Worm (Caenorhabditis elegans) whole organism, L1 larva: ENCODE results near the gene itr-1.

Experiments used
- F16B12.6 ChIP-seq: fragments of 150-350 bp; optimal IDR thresholded peaks from 2 replicates; lab custom pipeline; 2014; ENCODE audit warnings: missing biosample characterization, missing genetic modification characterization
- aha-1 ChIP-seq: fragments of 150-350 bp; optimal IDR thresholded peaks from 2 replicates; lab custom pipeline; 2014; ENCODE audit warnings: missing biosample characterization, missing genetic modification characterization
- alr-1 ChIP-seq: fragments of 200-800 bp; sonication (Bioruptor generic); optimal IDR thresholded peaks from 2 replicates; lab custom pipeline; 2018; ENCODE audit warnings: borderline replicate concordance, mild to moderate bottlenecking, missing genetic modification characterization, missing compliant biosample characterization
- blmp-1 ChIP-seq: fragments of 150-350 bp; optimal IDR thresholded peaks from 2 replicates; lab custom pipeline; 2014; ENCODE audit warnings: missing biosample characterization, missing genetic modification characterization
- ceh-63 ChIP-seq: fragments of 200-800 bp; sonication (Bioruptor generic); optimal IDR thresholded peaks from 2 replicates; lab custom pipeline; 2018; ENCODE audit warnings: mild to moderate bottlenecking, missing genetic modification characterization, missing compliant biosample characterization
- ceh-82 ChIP-seq, 3 experiments: fragments of 150-350 bp in 1 of 3; sonication (generic microtip) in 2 of 3; optimal IDR thresholded peaks; 2 replicates each; lab custom pipeline; 2014 to 2017; ENCODE audit warnings: missing biosample characterization in 3 of 3, missing genetic modification characterization in 3 of 3
- ces-1 ChIP-seq: fragments of 150-350 bp; optimal IDR thresholded peaks from 2 replicates; lab custom pipeline; 2014; ENCODE audit warnings: missing biosample characterization, missing genetic modification reagents, missing genetic modification characterization
- dpl-1 ChIP-seq, 3 experiments: fragments of 150-350 bp in 2 of 3; sonication (generic microtip) in 1 of 3; optimal IDR thresholded peaks; 2 replicates each; lab custom pipeline; 2014 to 2017; ENCODE audit warnings: missing biosample characterization in 3 of 3, missing genetic modification characterization in 3 of 3, missing genetic modification reagents in 3 of 3
- egl-13 ChIP-seq: sonication (generic microtip); optimal IDR thresholded peaks from 2 replicates; lab custom pipeline; 2016; ENCODE audit warnings: missing genotype, missing genetic modification reagents, missing genetic modification characterization, missing compliant biosample characterization
- egl-27 ChIP-seq, 2 experiments: fragments of 150-350 bp in 1 of 2; sonication (generic microtip); optimal IDR thresholded peaks; 3 replicates each; lab custom pipeline; 2017 to 2018; ENCODE audit warnings: missing biosample characterization in 2 of 2, missing genetic modification characterization in 2 of 2, missing genetic modification reagents in 2 of 2
- elt-2 ChIP-seq: sonication (generic microtip); optimal IDR thresholded peaks from 2 replicates; lab custom pipeline; 2016; ENCODE audit warnings: missing genetic modification characterization, mild to moderate bottlenecking, inconsistent platforms, missing compliant biosample characterization, missing genetic modification reagents
- fos-1 ChIP-seq: fragments of 150-350 bp; optimal IDR thresholded peaks from 2 replicates; lab custom pipeline; 2014; ENCODE audit warnings: missing biosample characterization, missing genetic modification characterization
- grh-1 ChIP-seq: fragments of 200-800 bp; sonication (Bioruptor generic); IDR thresholded peaks from 2 replicates; pipeline ENCODE4 v1.3.6; 2022; ENCODE audit warnings: missing genetic modification reagents, missing genetic modification characterization, missing compliant biosample characterization
- hlh-17 ChIP-seq: fragments of 200-800 bp; sonication (Bioruptor generic); optimal IDR thresholded peaks from 2 replicates; lab custom pipeline; 2018; ENCODE audit warnings: missing genetic modification characterization, mild to moderate bottlenecking, missing compliant biosample characterization, moderate library complexity, borderline replicate concordance
- hlh-4 ChIP-seq: sonication (generic microtip); optimal IDR thresholded peaks from 2 replicates; lab custom pipeline; 2016; ENCODE audit warnings: mild to moderate bottlenecking, missing genetic modification characterization, missing compliant biosample characterization
- lin-14 ChIP-seq: fragments of 200-800 bp; sonication (Bioruptor generic); optimal IDR thresholded peaks from 2 replicates; lab custom pipeline; 2018; ENCODE audit warnings: mild to moderate bottlenecking, missing genetic modification characterization, moderate library complexity, missing compliant biosample characterization
- lin-15B ChIP-seq: fragments of 150-350 bp; sonication (generic microtip); optimal IDR thresholded peaks from 3 replicates; lab custom pipeline; 2014; ENCODE audit warnings: missing biosample characterization, missing genetic modification characterization
- lin-35 ChIP-seq, 2 experiments: fragments of 150-350 bp; optimal IDR thresholded peaks; 2 replicates each; lab custom pipeline; 2014; ENCODE audit warnings: missing biosample characterization in 2 of 2, missing genetic modification characterization in 2 of 2, missing genetic modification reagents in 2 of 2
- lir-3 ChIP-seq: sonication (generic microtip); optimal IDR thresholded peaks from 2 replicates; lab custom pipeline; 2016; ENCODE audit warnings: mild to moderate bottlenecking, missing genetic modification characterization, moderate library complexity, missing compliant biosample characterization; ENCODE audit not compliant: poor library complexity
- lsy-2 ChIP-seq, 2 experiments: fragments of 150-350 bp; optimal IDR thresholded peaks; 2 replicates each; lab custom pipeline; 2014; ENCODE audit warnings: missing biosample characterization in 2 of 2, missing genetic modification characterization in 2 of 2
- mef-2 ChIP-seq: fragments of 150-350 bp; optimal IDR thresholded peaks from 2 replicates; lab custom pipeline; 2014; ENCODE audit warnings: missing biosample characterization, missing genetic modification characterization
- mep-1 ChIP-seq: fragments of 150-350 bp; optimal IDR thresholded peaks from 2 replicates; lab custom pipeline; 2014; ENCODE audit warnings: missing biosample characterization, missing genetic modification characterization
- nhr-11 ChIP-seq: fragments of 150-350 bp; optimal IDR thresholded peaks from 2 replicates; lab custom pipeline; 2014; ENCODE audit warnings: missing biosample characterization, missing genetic modification characterization
- nhr-12 ChIP-seq: sonication (generic microtip); optimal IDR thresholded peaks from 2 replicates; lab custom pipeline; 2017; ENCODE audit warnings: missing biosample characterization, missing genetic modification characterization
- nhr-237 ChIP-seq: fragments of 150-350 bp; optimal IDR thresholded peaks from 2 replicates; lab custom pipeline; 2014; ENCODE audit warnings: missing biosample characterization, missing genetic modification characterization
- nhr-28 ChIP-seq: fragments of 150-350 bp; optimal IDR thresholded peaks from 2 replicates; lab custom pipeline; 2014; ENCODE audit warnings: missing biosample characterization, missing genetic modification characterization
- nhr-47 ChIP-seq: sonication (generic microtip); optimal IDR thresholded peaks from 2 replicates; lab custom pipeline; 2016; ENCODE audit warnings: mild to moderate bottlenecking, missing genetic modification characterization, moderate library complexity, missing compliant biosample characterization
- nhr-76 ChIP-seq: sonication (generic microtip); optimal IDR thresholded peaks from 2 replicates; lab custom pipeline; 2017; ENCODE audit warnings: missing biosample characterization, missing genetic modification characterization
- nhr-77 ChIP-seq: fragments of 150-350 bp; optimal IDR thresholded peaks from 2 replicates; lab custom pipeline; 2014; ENCODE audit warnings: missing biosample characterization, missing genetic modification characterization
- nhr-84 ChIP-seq: sonication (generic microtip); optimal IDR thresholded peaks from 2 replicates; lab custom pipeline; 2017; ENCODE audit warnings: missing biosample characterization, missing genetic modification characterization
- nhr-85 ChIP-seq: sonication (generic microtip); peaks from one replicate; lab custom pipeline; 2016; ENCODE audit warnings: missing genetic modification characterization, inconsistent platforms, missing compliant biosample characterization
- nhr-90 ChIP-seq: sonication (generic microtip); optimal IDR thresholded peaks from 2 replicates; lab custom pipeline; 2016; ENCODE audit warnings: mild to moderate bottlenecking, missing genetic modification characterization, missing compliant biosample characterization; ENCODE audit not compliant: poor library complexity
- pag-3 ChIP-seq: sonication (generic microtip); optimal IDR thresholded peaks from 2 replicates; lab custom pipeline; 2017; ENCODE audit warnings: missing genetic modification characterization, mild to moderate bottlenecking, missing compliant biosample characterization, antibody characterized with exemption, borderline replicate concordance; ENCODE audit not compliant: insufficient read depth
- skn-1 ChIP-seq: fragments of 150-350 bp; optimal IDR thresholded peaks from 2 replicates; lab custom pipeline; 2014; ENCODE audit warnings: missing biosample characterization, missing genetic modification characterization
- snpc-4 ChIP-seq: fragments of 150-350 bp; optimal IDR thresholded peaks from 2 replicates; lab custom pipeline; 2014; ENCODE audit warnings: missing biosample characterization, missing genetic modification characterization
- snu-23 ChIP-seq: sonication (generic microtip); optimal IDR thresholded peaks from 2 replicates; lab custom pipeline; 2016; ENCODE audit warnings: missing genetic modification characterization, missing compliant biosample characterization
- tbx-2 ChIP-seq: sonication (generic microtip); optimal IDR thresholded peaks from 2 replicates; lab custom pipeline; 2016; ENCODE audit warnings: missing genetic modification characterization, missing compliant biosample characterization
- unc-130 ChIP-seq: fragments of 150-350 bp; optimal IDR thresholded peaks from 2 replicates; lab custom pipeline; 2017; ENCODE audit warnings: missing biosample characterization, missing genetic modification characterization, inconsistent platforms
- unc-62 ChIP-seq: fragments of 150-350 bp; optimal IDR thresholded peaks from 2 replicates; lab custom pipeline; 2014; ENCODE audit warnings: missing biosample characterization, missing genetic modification reagents, missing genetic modification characterization
- unc-86 ChIP-seq: sonication (generic microtip); optimal IDR thresholded peaks from 2 replicates; lab custom pipeline; 2016; ENCODE audit warnings: missing genetic modification characterization, missing compliant biosample characterization
- unc-98 ChIP-seq: fragments of 200-800 bp; sonication (Bioruptor generic); IDR thresholded peaks from 2 replicates; pipeline ENCODE4 v1.3.6; 2022; ENCODE audit warnings: missing genetic modification characterization, missing compliant biosample characterization
- vab-15 ChIP-seq: sonication (generic microtip); optimal IDR thresholded peaks from 2 replicates; lab custom pipeline; 2017; ENCODE audit warnings: missing genotype, mild to moderate bottlenecking, missing genetic modification characterization, missing compliant biosample characterization
- xbp-1 ChIP-seq: sonication (generic microtip); optimal IDR thresholded peaks from 2 replicates; lab custom pipeline; 2016; ENCODE audit warnings: missing genetic modification characterization, missing compliant biosample characterization
- zag-1 ChIP-seq: fragments of 150-350 bp; optimal IDR thresholded peaks from 2 replicates; lab custom pipeline; 2014; ENCODE audit warnings: missing biosample characterization, missing genetic modification characterization
- zip-4 ChIP-seq: fragments of 200-800 bp; sonication (Bioruptor generic); optimal IDR thresholded peaks from 2 replicates; lab custom pipeline; 2018; ENCODE audit warnings: mild to moderate bottlenecking, missing genetic modification characterization, moderate library complexity, missing compliant biosample characterization
- ztf-11 ChIP-seq, 2 experiments: sonication (generic microtip); optimal IDR thresholded peaks; 2 replicates each; lab custom pipeline; 2016 to 2017; ENCODE audit warnings: missing genetic modification characterization in 2 of 2, missing biosample characterization in 1 of 2, missing compliant biosample characterization in 1 of 2

itr-1 gene

ce11 chrIV:7651120-7651519 is 23.9 kb upstream of the itr-1 start, which contains the start of gene cima-1 (continued):
- TF ChIP-seq egl-27 (tag; optimal IDR thresholded peaks at IDR 0.05; lab: Kevin White, UChicago) (no peak), nhr-11 (tag; lab: Kevin White, UChicago) (no peak), lsy-2 (tag; optimal IDR thresholded peaks at IDR 0.05; lab: Kevin White, UChicago) (peak in 1 of 2 experiments; percentile 30), zag-1 (no peak)

DNA sequence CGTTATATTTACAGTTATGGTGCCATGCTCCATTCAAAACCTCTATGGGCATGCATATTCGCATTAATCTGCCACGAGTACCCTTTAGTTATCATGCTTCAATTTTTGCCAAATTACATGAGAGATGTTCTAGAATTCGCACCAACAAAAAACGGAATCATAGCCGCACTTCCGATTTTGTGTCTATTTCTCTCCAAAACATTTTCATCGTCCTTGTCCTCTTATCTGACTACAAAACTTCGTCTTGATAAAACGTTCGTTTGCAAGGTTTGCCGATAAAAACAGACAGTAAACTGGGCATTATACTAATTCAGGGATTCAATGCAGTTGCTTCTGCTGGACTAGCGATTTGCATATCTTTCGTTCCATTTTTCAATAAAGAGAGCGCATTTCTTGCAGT is 21.8 kb upstream of the itr-1 start:
- TF ChIP-seq lin-35 (GFP tag; optimal IDR thresholded peaks at IDR 0.05; lab: Kevin White, UChicago), result no peak
- no peak for TF ChIP-seq unc-86
- TF ChIP-seq nhr-77 (tag; lab: Kevin White, UChicago), result no peak
- no peak for TF ChIP-seq snu-23 (GFP tag; lab: Kevin White, UChicago)
- TF ChIP-seq vab-15 (tag; lab: Kevin White, UChicago), result no peak
- no peak for TF ChIP-seq nhr-84
- no peak for TF ChIP-seq aha-1 (tag; lab: Kevin White, UChicago)
- no peak for TF ChIP-seq tbx-2 (tag; lab: Kevin White, UChicago)
- TF ChIP-seq lir-3 (tag; lab: Kevin White, UChicago), result no peak
- no peak for TF ChIP-seq unc-130
- TF ChIP-seq egl-13 (tag; lab: Kevin White, UChicago), result no peak
- TF ChIP-seq zip-4, result no peak
- TF ChIP-seq egl-27 (tag; optimal IDR thresholded peaks at IDR 0.05; lab: Kevin White, UChicago), result no peak
- no peak for TF ChIP-seq nhr-28 (tag; lab: Kevin White, UChicago)
- no peak for TF ChIP-seq nhr-76 (tag; lab: Kevin White, UChicago)
- TF ChIP-seq lin-14 (GFP tag; lab: Kevin White, UChicago), result no peak

DNA sequence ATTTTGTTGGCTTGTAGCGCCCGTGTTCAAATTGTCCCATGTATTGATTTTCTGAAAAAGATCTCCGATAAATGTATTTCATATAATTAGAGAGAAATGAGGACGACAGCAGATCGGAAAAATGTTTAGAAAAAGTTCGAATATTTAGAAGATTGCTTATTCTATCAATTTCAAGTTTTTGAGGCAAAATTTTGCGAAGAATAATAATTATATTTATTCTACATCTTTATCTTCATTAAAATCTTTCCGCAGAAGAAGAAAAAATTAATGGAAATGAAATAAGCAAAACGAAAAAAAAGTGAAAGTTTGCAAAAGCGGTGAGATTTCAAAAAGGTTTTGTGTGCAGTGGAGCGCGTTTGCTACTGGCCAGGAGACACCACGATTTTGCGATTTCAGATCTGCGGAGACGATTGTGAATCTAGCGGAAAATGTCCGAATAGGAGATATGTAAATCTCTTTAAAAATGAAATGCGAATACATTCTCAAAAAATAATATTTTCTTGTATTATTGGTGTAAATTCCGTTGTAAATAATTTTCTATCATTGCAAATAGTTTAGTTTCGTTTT is 20.7 kb upstream of the itr-1 start, which contains the start of gene nrde-4:
TSS of gene nrde-4 (minus strand) at position 51 of the 567 bp plus-strand sequence.
- TF ChIP-seq egl-13 (tag; lab: Kevin White, UChicago) (peak; percentile 14), hlh-4 (tag; lab: Kevin White, UChicago) (no peak), xbp-1 (tag; lab: Kevin White, UChicago) (peak; percentile 61), fos-1 (tag; lab: Kevin White, UChicago) (peak; percentile 11), snu-23 (GFP tag; lab: Kevin White, UChicago) (peak; percentile 76), F16B12.6 (peak; percentile 48), ztf-11 (tag; optimal IDR thresholded peaks at IDR 0.05; lab: Kevin White, UChicago) (peak in 1 of 2 experiments; percentile 30), ceh-82 (tag; optimal IDR thresholded peaks at IDR 0.05; lab: Kevin White, UChicago) (peak; percentile 65 to 77 (median 69)), nhr-237 (tag; lab: Kevin White, UChicago) (peak; percentile 21), mef-2 (tag; lab: Kevin White, UChicago) (no peak), nhr-76 (tag; lab: Kevin White, UChicago) (no peak), nhr-90 (tag; lab: Kevin White, UChicago) (peak; percentile 64), aha-1 (tag; lab: Kevin White, UChicago) (no peak), snpc-4 (peak; percentile 65), lin-14 (GFP tag; lab: Kevin White, UChicago) (peak; percentile 84), ces-1 (GFP tag; lab: Kevin White, UChicago) (no peak), dpl-1 (GFP tag; optimal IDR thresholded peaks at IDR 0.05; lab: Kevin White, UChicago) (peak; percentile 69 to 76 (median 69)), grh-1 (GFP tag; lab: Robert Waterston, UW) (no peak), skn-1 (tag; lab: Kevin White, UChicago) (peak; percentile 71), unc-86 (peak; percentile 38), nhr-12 (tag; lab: Kevin White, UChicago) (no peak), nhr-11 (tag; lab: Kevin White, UChicago) (no peak), vab-15 (tag; lab: Kevin White, UChicago) (no peak), lin-15B (tag; lab: Kevin White, UChicago) (peak; percentile 82), unc-62 (GFP tag; lab: Kevin White, UChicago) (no peak), pag-3 (peak; percentile 70), mep-1 (tag; lab: Kevin White, UChicago) (peak; percentile 81), ceh-63 (no peak), blmp-1 (tag; lab: Kevin White, UChicago) (peak; percentile 99), hlh-17 (GFP tag; lab: Kevin White, UChicago) (no peak), lin-35 (GFP tag; optimal IDR thresholded peaks at IDR 0.05; lab: Kevin White, UChicago) (peak; percentile 54 to 85), unc-98 (GFP tag; lab: Robert Waterston, UW) (no peak), unc-130 (peak; percentile 34), nhr-85 (tag; lab: Kevin White, UChicago) (peak; percentile 73), elt-2 (tag; lab: Kevin White, UChicago) (no peak), lir-3 (tag; lab: Kevin White, UChicago) (peak; percentile 70), nhr-47 (tag; lab: Kevin White, UChicago) (peak; percentile 61), nhr-84 (no peak), alr-1 (tag; lab: Kevin White, UChicago) (no peak)
